Worm (Caenorhabditis elegans) whole organism, young adult: ENCODE data around the gene asps-1.

Experiments
- F10E7.11 ChIP-seq: sonication (generic microtip); optimal IDR thresholded peaks from 2 replicates; lab custom pipeline; 2017; ENCODE audit warnings: mild to moderate bottlenecking, missing genetic modification characterization, moderate library complexity, missing compliant biosample characterization
- F22D6.2 ChIP-seq: sonication (generic microtip); optimal IDR thresholded peaks from 2 replicates; lab custom pipeline; 2016; ENCODE audit warnings: mild to moderate bottlenecking, missing genetic modification characterization, missing compliant biosample characterization
- F49E8.2 ChIP-seq: sonication (generic microtip); optimal IDR thresholded peaks from 3 replicates; lab custom pipeline; 2017; ENCODE audit warnings: missing genetic modification characterization, mild to moderate bottlenecking, missing compliant biosample characterization, antibody characterized with exemption, moderate library complexity; ENCODE audit not compliant: insufficient read depth
- F52B5.7 ChIP-seq: sonication (generic microtip); optimal IDR thresholded peaks from 2 replicates; lab custom pipeline; 2016; ENCODE audit warnings: mild to moderate bottlenecking, missing genetic modification characterization, missing compliant biosample characterization
- F55B11.4 ChIP-seq: sonication (generic microtip); optimal IDR thresholded peaks from 2 replicates; lab custom pipeline; 2016; ENCODE audit warnings: missing compliant biosample characterization, missing genetic modification characterization, borderline replicate concordance; ENCODE audit not compliant: insufficient read depth
- F57A8.1 ChIP-seq: fragments of 200-800 bp; sonication (Bioruptor generic); optimal IDR thresholded peaks from 2 replicates; lab custom pipeline; 2018; ENCODE audit warnings: mild to moderate bottlenecking, missing genetic modification characterization, moderate library complexity, missing compliant biosample characterization
- T07F8.4 ChIP-seq: sonication (generic microtip); optimal IDR thresholded peaks from 2 replicates; lab custom pipeline; 2016; ENCODE audit warnings: mild to moderate bottlenecking, missing genetic modification characterization, moderate library complexity, missing compliant biosample characterization
- Y53G8AR.9 ChIP-seq: fragments of 200-800 bp; sonication (Bioruptor generic); conservative IDR thresholded peaks from 2 replicates; pipeline ENCODE4 v1.3.6; 2022; ENCODE audit warnings: missing genetic modification reagents, missing genetic modification characterization, missing compliant biosample characterization
- Y56A3A.18 ChIP-seq: fragments of 200-800 bp; sonication (Bioruptor generic); IDR thresholded peaks from 2 replicates; pipeline ENCODE4 v1.3.6; 2022; ENCODE audit warnings: missing genetic modification reagents, missing genetic modification characterization, missing compliant biosample characterization
- Y79H2A.3 ChIP-seq: fragments of 200-800 bp; sonication (Bioruptor generic); conservative IDR thresholded peaks from 2 replicates; pipeline ENCODE4 v1.3.6; 2022; ENCODE audit warnings: missing genetic modification reagents, missing genetic modification characterization, missing compliant biosample characterization
- akir-1 ChIP-seq: fragments of 200-800 bp; sonication (Bioruptor generic); optimal IDR thresholded peaks from 2 replicates; lab custom pipeline; 2018; ENCODE audit warnings: mild to moderate bottlenecking, missing genetic modification characterization, moderate library complexity, missing compliant biosample characterization
- aptf-3 ChIP-seq: fragments of 200-800 bp; sonication (Bioruptor generic); IDR thresholded peaks from 2 replicates; pipeline ENCODE4 v1.3.6; 2022; ENCODE audit warnings: missing genetic modification characterization, missing compliant biosample characterization
- attf-3 ChIP-seq: fragments of 200-800 bp; sonication (Bioruptor generic); conservative IDR thresholded peaks from 2 replicates; pipeline ENCODE4 v1.3.6; 2022; ENCODE audit warnings: missing genetic modification reagents, missing genetic modification characterization, missing compliant biosample characterization
- bed-1 ChIP-seq: fragments of 200-800 bp; sonication (Bioruptor generic); IDR thresholded peaks from 2 replicates; pipeline ENCODE4 v1.3.6; 2022; ENCODE audit warnings: missing genetic modification reagents, missing genetic modification characterization, missing compliant biosample characterization
- ccch-3 ChIP-seq: fragments of 200-800 bp; sonication (Bioruptor generic); optimal IDR thresholded peaks from 2 replicates; lab custom pipeline; 2018; ENCODE audit warnings: mild to moderate bottlenecking, missing genetic modification characterization, missing compliant biosample characterization
- ceh-40 ChIP-seq: fragments of 200-800 bp; sonication (Bioruptor generic); IDR thresholded peaks from 2 replicates; pipeline ENCODE4 v1.3.6; 2022; ENCODE audit warnings: missing genetic modification characterization, missing compliant biosample characterization
- ceh-58 ChIP-seq: fragments of 200-800 bp; sonication (Bioruptor generic); IDR thresholded peaks from 2 replicates; pipeline ENCODE4 v1.3.6; 2022; ENCODE audit warnings: missing genetic modification characterization, missing compliant biosample characterization
- die-1 ChIP-seq: sonication (generic microtip); optimal IDR thresholded peaks from 2 replicates; lab custom pipeline; 2016; ENCODE audit warnings: missing genotype, mild to moderate bottlenecking, missing genetic modification characterization, missing compliant biosample characterization
- dox-1 ChIP-seq: fragments of 200-800 bp; sonication (Bioruptor generic); IDR thresholded peaks from 2 replicates; pipeline ENCODE4 v1.3.6; 2022; ENCODE audit warnings: missing genetic modification reagents, missing genetic modification characterization, missing compliant biosample characterization
- dpff-1 ChIP-seq: sonication (generic microtip); optimal IDR thresholded peaks from 2 replicates; lab custom pipeline; 2017; ENCODE audit warnings: mild to moderate bottlenecking, missing genetic modification characterization, missing compliant biosample characterization
- dpl-1 ChIP-seq: fragments of 150-350 bp; optimal IDR thresholded peaks from 2 replicates; lab custom pipeline; 2014; ENCODE audit warnings: missing biosample characterization, missing genetic modification reagents, missing genetic modification characterization
- egl-18 ChIP-seq: fragments of 200-800 bp; sonication (Bioruptor generic); IDR thresholded peaks from 2 replicates; pipeline ENCODE4 v1.3.6; 2022; ENCODE audit warnings: missing genetic modification reagents, missing genetic modification characterization, missing compliant biosample characterization
- ekl-4 ChIP-seq: fragments of 200-800 bp; sonication (Bioruptor generic); IDR thresholded peaks from 2 replicates; pipeline ENCODE4 v1.3.6; 2022; ENCODE audit warnings: missing genetic modification reagents, missing genetic modification characterization, missing compliant biosample characterization
- hmg-20 ChIP-seq: fragments of 200-800 bp; sonication (Bioruptor generic); IDR thresholded peaks from 2 replicates; pipeline ENCODE4 v1.3.6; 2022; ENCODE audit warnings: missing genetic modification reagents, missing genetic modification characterization, missing compliant biosample characterization
- lag-1 ChIP-seq: fragments of 200-800 bp; sonication (Bioruptor generic); IDR thresholded peaks from 2 replicates; pipeline ENCODE4 v1.3.6; 2022; ENCODE audit warnings: missing genetic modification reagents, missing genetic modification characterization, missing compliant biosample characterization
- let-526 ChIP-seq: fragments of 200-800 bp; sonication (Bioruptor generic); IDR thresholded peaks from 2 replicates; pipeline ENCODE4 v1.3.6; 2022; ENCODE audit warnings: missing genetic modification reagents, missing genetic modification characterization, missing compliant biosample characterization
- lin-40 ChIP-seq: sonication (generic microtip); optimal IDR thresholded peaks from 2 replicates; lab custom pipeline; 2016; ENCODE audit warnings: missing genetic modification characterization, mild to moderate bottlenecking, missing compliant biosample characterization, missing genotype, missing genetic modification reagents
- lsy-27 ChIP-seq: sonication (generic microtip); optimal IDR thresholded peaks from 2 replicates; lab custom pipeline; 2017; ENCODE audit warnings: missing genetic modification characterization, mild to moderate bottlenecking, missing compliant biosample characterization, antibody characterized with exemption, missing genotype, borderline replicate concordance; ENCODE audit not compliant: insufficient read depth
- madf-6 ChIP-seq: fragments of 200-800 bp; sonication (Bioruptor generic); IDR thresholded peaks from 2 replicates; pipeline ENCODE4 v1.3.6; 2022; ENCODE audit warnings: missing genetic modification reagents, missing genetic modification characterization, missing compliant biosample characterization
- nfya-1 ChIP-seq: sonication (generic microtip); optimal IDR thresholded peaks from 2 replicates; lab custom pipeline; 2017; ENCODE audit warnings: antibody characterized with exemption, missing compliant biosample characterization, missing genetic modification characterization, borderline replicate concordance; ENCODE audit not compliant: insufficient read depth
- nfyb-1 ChIP-seq: fragments of 200-800 bp; sonication (Bioruptor generic); IDR thresholded peaks from 2 replicates; pipeline ENCODE4 v1.3.6; 2022; ENCODE audit warnings: missing genetic modification reagents, missing genetic modification characterization, missing compliant biosample characterization
- nhr-120 ChIP-seq: fragments of 200-800 bp; sonication (Bioruptor generic); IDR thresholded peaks from 2 replicates; pipeline ENCODE4 v1.3.6; 2022; ENCODE audit warnings: missing genetic modification characterization, missing compliant biosample characterization
- nhr-27 ChIP-seq: fragments of 200-800 bp; sonication (Bioruptor generic); optimal IDR thresholded peaks from 2 replicates; lab custom pipeline; 2018; ENCODE audit warnings: mild to moderate bottlenecking, missing genetic modification characterization, moderate library complexity, missing compliant biosample characterization
- pbrm-1 ChIP-seq: fragments of 200-800 bp; sonication (Bioruptor generic); IDR thresholded peaks from 2 replicates; pipeline ENCODE4 v1.3.6; 2022; ENCODE audit warnings: missing genetic modification reagents, missing genetic modification characterization, missing compliant biosample characterization
- repo-1 ChIP-seq: sonication (generic microtip); optimal IDR thresholded peaks from 2 replicates; lab custom pipeline; 2017; ENCODE audit warnings: mild to moderate bottlenecking, missing genetic modification characterization, missing compliant biosample characterization
- rpc-1 ChIP-seq, 2 experiments: fragments of 150-350 bp in 1 of 2; sonication (generic microtip) in 1 of 2; optimal IDR thresholded peaks; 2 replicates each; lab custom pipeline; 2014 to 2018; ENCODE audit warnings: missing biosample characterization in 1 of 2, missing genetic modification characterization in 1 of 2, missing genetic modification reagents in 1 of 2, missing genotype in 1 of 2
- sea-2 ChIP-seq: fragments of 200-800 bp; sonication (Bioruptor generic); IDR thresholded peaks from 2 replicates; pipeline ENCODE4 v1.3.6; 2022; ENCODE audit warnings: missing genetic modification characterization, missing compliant biosample characterization
- snpc-1.1 ChIP-seq: sonication (generic microtip); optimal IDR thresholded peaks from 2 replicates; lab custom pipeline; 2017; ENCODE audit warnings: missing genetic modification characterization, mild to moderate bottlenecking, missing compliant biosample characterization, antibody characterized with exemption, moderate library complexity, missing genotype, missing genetic modification reagents; ENCODE audit not compliant: insufficient read depth
- snpc-1.3 ChIP-seq: sonication (generic microtip); optimal IDR thresholded peaks from 2 replicates; lab custom pipeline; 2017; ENCODE audit warnings: missing genetic modification characterization, mild to moderate bottlenecking, missing compliant biosample characterization, antibody characterized with exemption, moderate library complexity, missing genotype, missing genetic modification reagents; ENCODE audit not compliant: insufficient read depth
- snpc-3.4 ChIP-seq: sonication (generic microtip); optimal IDR thresholded peaks from 2 replicates; lab custom pipeline; 2017; ENCODE audit warnings: missing genetic modification characterization, mild to moderate bottlenecking, missing compliant biosample characterization, antibody characterized with exemption, moderate library complexity, missing genotype, missing genetic modification reagents
- somi-1 ChIP-seq: fragments of 200-800 bp; sonication (Bioruptor generic); optimal IDR thresholded peaks from 2 replicates; lab custom pipeline; 2018; ENCODE audit warnings: mild to moderate bottlenecking, missing genetic modification characterization, missing compliant biosample characterization
- sptf-2 ChIP-seq: fragments of 200-800 bp; sonication (Bioruptor generic); optimal IDR thresholded peaks from 2 replicates; lab custom pipeline; 2018; ENCODE audit warnings: mild to moderate bottlenecking, missing genetic modification characterization, missing compliant biosample characterization
- tbp1 ChIP-seq: fragments of 200-800 bp; sonication (Bioruptor generic); optimal IDR thresholded peaks from 2 replicates; lab custom pipeline; 2018; ENCODE audit warnings: mild to moderate bottlenecking, missing genetic modification characterization, missing compliant biosample characterization
- tlf-1 ChIP-seq: fragments of 200-800 bp; sonication (Bioruptor generic); optimal IDR thresholded peaks from 2 replicates; lab custom pipeline; 2018; ENCODE audit warnings: mild to moderate bottlenecking, missing genetic modification characterization, missing compliant biosample characterization
- ztf-26 ChIP-seq: sonication (generic microtip); optimal IDR thresholded peaks from 2 replicates; lab custom pipeline; 2017; ENCODE audit warnings: missing genetic modification characterization, missing compliant biosample characterization
- ztf-28 ChIP-seq: fragments of 200-800 bp; sonication (Bioruptor generic); IDR thresholded peaks from 2 replicates; pipeline ENCODE4 v1.3.6; 2022; ENCODE audit warnings: missing genetic modification reagents, missing genetic modification characterization, missing compliant biosample characterization
- ztf-6 ChIP-seq: fragments of 200-800 bp; sonication (Bioruptor generic); IDR thresholded peaks from 2 replicates; pipeline ENCODE4 v1.3.6; 2022; ENCODE audit warnings: missing genetic modification reagents, missing genetic modification characterization, missing compliant biosample characterization

The asps-1 gene

ce11 chrV:10361830-10362397, 44.7 kb upstream of the asps-1 start, which contains the start of gene cash-1 (continued):
- peak; percentile 20 for TF ChIP-seq snpc-3.4 (tag; lab: Kevin White, UChicago)
- TF ChIP-seq Y79H2A.3 (GFP tag; lab: Robert Waterston, UW), result no peak
- TF ChIP-seq dpff-1 (tag; lab: Kevin White, UChicago), result no peak
- no peak for TF ChIP-seq ceh-58 (GFP tag; lab: Robert Waterston, UW)
- no peak for TF ChIP-seq akir-1 (GFP tag; lab: Kevin White, UChicago)
- no peak for TF ChIP-seq sea-2 (GFP tag; lab: Robert Waterston, UW)
- no peak for TF ChIP-seq F22D6.2 (tag; lab: Kevin White, UChicago)
- no peak for TF ChIP-seq die-1 (tag; lab: Kevin White, UChicago)
- no peak for TF ChIP-seq snpc-1.3
- TF ChIP-seq attf-3 (GFP tag; lab: Robert Waterston, UW), result no peak
- TF ChIP-seq F55B11.4 (tag; lab: Kevin White, UChicago), result no peak
- no peak for TF ChIP-seq hmg-20
- TF ChIP-seq Y56A3A.18 (GFP tag; lab: Robert Waterston, UW), result no peak
- peak; percentile 68 for TF ChIP-seq dpl-1 (GFP tag; lab: Kevin White, UChicago)
- TF ChIP-seq T07F8.4, result no peak
- TF ChIP-seq dox-1, result peak; percentile 88
- no peak for TF ChIP-seq egl-18 (GFP tag; lab: Robert Waterston, UW)
- no peak for TF ChIP-seq somi-1
- TF ChIP-seq F52B5.7 (tag; lab: Kevin White, UChicago), result no peak
- TF ChIP-seq F49E8.2, result peak; percentile 51
- no peak for TF ChIP-seq bed-1 (GFP tag; lab: Robert Waterston, UW)
- no peak for TF ChIP-seq ztf-6 (GFP tag; lab: Robert Waterston, UW)
- TF ChIP-seq ztf-26, result no peak
- no peak for TF ChIP-seq nhr-120
- no peak for TF ChIP-seq rpc-1 (optimal IDR thresholded peaks at IDR 0.05; lab: Kevin White, UChicago)
- no peak for TF ChIP-seq rpc-1 (tag; optimal IDR thresholded peaks at IDR 0.05; lab: Kevin White, UChicago)
- no peak for TF ChIP-seq repo-1 (tag; lab: Kevin White, UChicago)
- peak; percentile 41; the same call in 1 of the 2 replicates for TF ChIP-seq nfyb-1
- no peak for TF ChIP-seq ztf-28 (GFP tag; lab: Robert Waterston, UW)
- TF ChIP-seq let-526 (GFP tag; lab: Robert Waterston, UW), result 0 out of 2 replicates have a peak, but pooled peaks have one; percentile 55
- TF ChIP-seq tlf-1, result peak; percentile 66
- TF ChIP-seq tbp1 (GFP tag; lab: Kevin White, UChicago), result peak; percentile 53
- TF ChIP-seq lsy-27, result peak; percentile 61
- no peak for TF ChIP-seq nfya-1 (tag; lab: Kevin White, UChicago)
- peak; percentile 37; the same call in 1 of the 2 replicates for TF ChIP-seq pbrm-1 (GFP tag; lab: Robert Waterston, UW)
- TF ChIP-seq madf-6 (GFP tag; lab: Robert Waterston, UW), result peak; percentile 85
- no peak for TF ChIP-seq aptf-3 (GFP tag; lab: Robert Waterston, UW)
- TF ChIP-seq nhr-27, result no peak
- no peak for TF ChIP-seq lag-1
- no peak for TF ChIP-seq sptf-2 (GFP tag; lab: Kevin White, UChicago)
- peak; percentile 41 for TF ChIP-seq lin-40
- no peak for TF ChIP-seq Y53G8AR.9 (GFP tag; lab: Robert Waterston, UW)
- TF ChIP-seq F57A8.1 (GFP tag; lab: Kevin White, UChicago), result no peak
- no peak for TF ChIP-seq ceh-40 (GFP tag; lab: Robert Waterston, UW)
- TF ChIP-seq ekl-4 (GFP tag; lab: Robert Waterston, UW), result peak; percentile 51; the same call in 1 of the 2 replicates
- no peak for TF ChIP-seq F10E7.11
- TF ChIP-seq ccch-3, result no peak
- no peak for TF ChIP-seq snpc-1.1
